Worm (Caenorhabditis elegans) whole organism, late embryonic: ENCODE results near the gene tag-10.

Experiments used
- C08G9.2 ChIP-seq: sonication (generic microtip); optimal IDR thresholded peaks from 2 replicates; lab custom pipeline; 2016; ENCODE audit warnings: mild to moderate bottlenecking, missing genetic modification characterization, moderate library complexity, missing compliant biosample characterization
- F13H6.1 ChIP-seq: sonication (generic microtip); optimal IDR thresholded peaks from 2 replicates; lab custom pipeline; 2016; ENCODE audit warnings: missing genetic modification characterization, missing compliant biosample characterization
- K09A11.1 ChIP-seq: sonication (generic microtip); optimal IDR thresholded peaks from 2 replicates; lab custom pipeline; 2017; ENCODE audit warnings: antibody characterized with exemption, mild to moderate bottlenecking, missing genetic modification characterization, missing compliant biosample characterization; ENCODE audit not compliant: insufficient read depth
- T23F11.4 ChIP-seq: fragments of 200-800 bp; sonication (Bioruptor generic); optimal IDR thresholded peaks from 2 replicates; lab custom pipeline; 2018; ENCODE audit warnings: mild to moderate bottlenecking, missing genetic modification characterization, missing compliant biosample characterization
- Y22D7AL.16 ChIP-seq: sonication (generic microtip); optimal IDR thresholded peaks from 2 replicates; lab custom pipeline; 2016; ENCODE audit warnings: missing genetic modification characterization, missing compliant biosample characterization
- ama-1 ChIP-seq: fragments of 150-350 bp; optimal IDR thresholded peaks from 2 replicates; lab custom pipeline; 2014
- ceh-14 ChIP-seq: sonication (generic microtip); optimal IDR thresholded peaks from 2 replicates; lab custom pipeline; 2016; ENCODE audit warnings: missing genotype, missing genetic modification characterization, missing compliant biosample characterization
- ceh-19 ChIP-seq: fragments of 200-800 bp; sonication (Bioruptor generic); optimal IDR thresholded peaks from 2 replicates; lab custom pipeline; 2018; ENCODE audit warnings: mild to moderate bottlenecking, missing genetic modification characterization, missing compliant biosample characterization
- ceh-24 ChIP-seq: sonication (generic microtip); optimal IDR thresholded peaks from 2 replicates; lab custom pipeline; 2016; ENCODE audit warnings: mild to moderate bottlenecking, missing genetic modification characterization, missing compliant biosample characterization
- ceh-34 ChIP-seq: sonication (generic microtip); optimal IDR thresholded peaks from 2 replicates; lab custom pipeline; 2016; ENCODE audit warnings: mild to moderate bottlenecking, missing genetic modification characterization, missing compliant biosample characterization
- ceh-45 ChIP-seq: fragments of 200-800 bp; sonication (Bioruptor generic); IDR thresholded peaks from 2 replicates; pipeline ENCODE4 v1.3.6; 2022; ENCODE audit warnings: missing genetic modification reagents, missing genetic modification characterization, missing compliant biosample characterization
- ceh-48 ChIP-seq: sonication (generic microtip); optimal IDR thresholded peaks from 2 replicates; lab custom pipeline; 2016; ENCODE audit warnings: missing genetic modification characterization, inconsistent platforms, missing compliant biosample characterization
- ceh-9 ChIP-seq: sonication (generic microtip); optimal IDR thresholded peaks from 2 replicates; lab custom pipeline; 2016; ENCODE audit warnings: mild to moderate bottlenecking, missing genetic modification characterization, inconsistent platforms, missing compliant biosample characterization
- dmd-4 ChIP-seq: sonication (generic microtip); optimal IDR thresholded peaks from 2 replicates; lab custom pipeline; 2016; ENCODE audit warnings: borderline replicate concordance, missing genetic modification characterization, missing compliant biosample characterization
- dve-1 ChIP-seq: sonication (generic microtip); optimal IDR thresholded peaks from 2 replicates; lab custom pipeline; 2017; ENCODE audit warnings: antibody characterized with exemption, mild to moderate bottlenecking, missing genetic modification characterization, missing compliant biosample characterization
- elt-2 ChIP-seq: sonication (generic microtip); optimal IDR thresholded peaks from 2 replicates; lab custom pipeline; 2016; ENCODE audit warnings: missing genetic modification reagents, missing genetic modification characterization, missing compliant biosample characterization
- eyg-1 ChIP-seq: sonication (generic microtip); optimal IDR thresholded peaks from 2 replicates; lab custom pipeline; 2016; ENCODE audit warnings: missing genotype, missing genetic modification characterization, missing compliant biosample characterization
- fkh-10 ChIP-seq: fragments of 150-350 bp; optimal IDR thresholded peaks from 2 replicates; lab custom pipeline; 2014; ENCODE audit warnings: missing biosample characterization, missing genetic modification reagents, missing genetic modification characterization
- hlh-13 ChIP-seq: fragments of 200-800 bp; sonication (Bioruptor generic); optimal IDR thresholded peaks from 2 replicates; lab custom pipeline; 2018; ENCODE audit warnings: mild to moderate bottlenecking, missing genetic modification characterization, missing compliant biosample characterization
- hlh-30 ChIP-seq: sonication (generic microtip); optimal IDR thresholded peaks from 2 replicates; lab custom pipeline; 2017; ENCODE audit warnings: antibody characterized with exemption, missing genetic modification characterization, missing compliant biosample characterization; ENCODE audit not compliant: insufficient read depth
- hlh-6 ChIP-seq: sonication (generic microtip); optimal IDR thresholded peaks from 2 replicates; lab custom pipeline; 2016; ENCODE audit warnings: missing genotype, missing genetic modification characterization, missing compliant biosample characterization
- lim-6 ChIP-seq: sonication (generic microtip); optimal IDR thresholded peaks from 2 replicates; lab custom pipeline; 2016; ENCODE audit warnings: missing genetic modification characterization, missing compliant biosample characterization
- nhr-11 ChIP-seq: fragments of 150-350 bp; optimal IDR thresholded peaks from 2 replicates; lab custom pipeline; 2014; ENCODE audit warnings: missing biosample characterization, missing genetic modification characterization
- nhr-232 ChIP-seq: sonication (generic microtip); optimal IDR thresholded peaks from 2 replicates; lab custom pipeline; 2016; ENCODE audit warnings: missing genetic modification characterization, missing compliant biosample characterization
- npax-4 ChIP-seq: sonication (generic microtip); optimal IDR thresholded peaks from 2 replicates; lab custom pipeline; 2016; ENCODE audit warnings: missing genetic modification characterization, missing compliant biosample characterization
- odd-2 ChIP-seq: sonication (generic microtip); optimal IDR thresholded peaks from 2 replicates; lab custom pipeline; 2017; ENCODE audit warnings: antibody characterized with exemption, mild to moderate bottlenecking, missing genetic modification characterization, missing compliant biosample characterization
- pag-3 ChIP-seq: sonication (generic microtip); optimal IDR thresholded peaks from 2 replicates; lab custom pipeline; 2016; ENCODE audit warnings: missing compliant biosample characterization, missing genetic modification characterization, borderline replicate concordance
- pat-9 ChIP-seq: fragments of 200-800 bp; sonication (Bioruptor generic); optimal IDR thresholded peaks from 2 replicates; lab custom pipeline; 2018; ENCODE audit warnings: mild to moderate bottlenecking, missing genetic modification characterization, moderate library complexity, missing compliant biosample characterization
- pax-1 ChIP-seq: fragments of 150-350 bp; optimal IDR thresholded peaks from 2 replicates; lab custom pipeline; 2014; ENCODE audit warnings: missing biosample characterization, missing genetic modification characterization
- pha-2 ChIP-seq: sonication (generic microtip); optimal IDR thresholded peaks from 2 replicates; lab custom pipeline; 2017; ENCODE audit warnings: mild to moderate bottlenecking, missing genetic modification characterization, missing compliant biosample characterization
- pha-4 ChIP-seq: fragments of 150-350 bp; optimal IDR thresholded peaks from 2 replicates; lab custom pipeline; 2018; ENCODE audit warnings: missing biosample characterization, missing genetic modification reagents, missing genetic modification characterization
- rnt-1 ChIP-seq: sonication (generic microtip); optimal IDR thresholded peaks from 2 replicates; lab custom pipeline; 2016; ENCODE audit warnings: missing genetic modification characterization, missing compliant biosample characterization
- sdc-2 ChIP-seq: sonication (generic microtip); optimal IDR thresholded peaks from 2 replicates; lab custom pipeline; 2016; ENCODE audit warnings: missing genotype, missing genetic modification characterization, missing compliant biosample characterization
- sox-2 ChIP-seq: fragments of 200-800 bp; sonication (Bioruptor generic); IDR thresholded peaks from 2 replicates; pipeline ENCODE4 v1.3.6; 2022; ENCODE audit warnings: missing genetic modification reagents, missing genetic modification characterization, missing compliant biosample characterization
- sox-4 ChIP-seq: sonication (generic microtip); optimal IDR thresholded peaks from 2 replicates; lab custom pipeline; 2017; ENCODE audit warnings: mild to moderate bottlenecking, missing genetic modification characterization, inconsistent platforms, missing compliant biosample characterization
- syd-9 ChIP-seq: sonication (generic microtip); optimal IDR thresholded peaks from 2 replicates; lab custom pipeline; 2016; ENCODE audit warnings: mild to moderate bottlenecking, missing genetic modification characterization, moderate library complexity, missing compliant biosample characterization
- tbx-2 ChIP-seq: sonication (generic microtip); optimal IDR thresholded peaks from 2 replicates; lab custom pipeline; 2016; ENCODE audit warnings: missing genetic modification characterization, missing compliant biosample characterization
- ttx-3 ChIP-seq: sonication (generic microtip); optimal IDR thresholded peaks from 2 replicates; lab custom pipeline; 2016; ENCODE audit warnings: missing genetic modification reagents, missing genetic modification characterization, missing compliant biosample characterization
- unc-42 ChIP-seq: sonication (generic microtip); optimal IDR thresholded peaks from 2 replicates; lab custom pipeline; 2016; ENCODE audit warnings: missing genotype, missing genetic modification characterization, missing compliant biosample characterization
- zip-5 ChIP-seq: sonication (generic microtip); optimal IDR thresholded peaks from 2 replicates; lab custom pipeline; 2016; ENCODE audit warnings: missing genetic modification characterization, missing compliant biosample characterization

The tag-10 gene

DNA sequence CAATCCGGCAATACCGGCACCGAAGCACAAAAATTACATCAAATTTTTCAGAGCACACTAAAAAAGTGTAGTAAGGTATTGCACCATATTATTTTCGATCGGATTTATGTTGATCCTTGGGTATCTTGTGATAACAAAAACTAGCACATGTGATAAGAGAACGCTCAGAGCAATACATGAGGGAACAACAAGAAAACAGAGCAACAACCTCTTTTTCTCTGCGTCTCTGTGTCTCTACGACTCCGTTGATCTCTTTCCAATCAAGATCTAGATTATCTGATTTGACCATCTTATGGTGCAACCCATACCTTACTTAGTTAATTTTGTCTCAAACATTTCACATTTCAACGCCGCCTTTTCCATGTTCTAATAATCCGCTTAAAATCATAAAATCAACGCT is at the start of gene tag-10:
tag-10 (plus strand) TSS at position 347 of the 400 bp plus-strand sequence.
- TF ChIP-seq pag-3 (tag; lab: Kevin White, UChicago) (no peak), unc-42 (tag; lab: Kevin White, UChicago) (no peak), ceh-34 (tag; lab: Kevin White, UChicago) (no peak), tbx-2 (tag; lab: Kevin White, UChicago) (no peak), npax-4 (tag; lab: Kevin White, UChicago) (no peak), Y22D7AL.16 (no peak), odd-2 (tag; lab: Kevin White, UChicago) (no peak), elt-2 (tag; lab: Kevin White, UChicago) (no peak), pha-4 (tag; lab: Kevin White, UChicago) (no peak)

DNA sequence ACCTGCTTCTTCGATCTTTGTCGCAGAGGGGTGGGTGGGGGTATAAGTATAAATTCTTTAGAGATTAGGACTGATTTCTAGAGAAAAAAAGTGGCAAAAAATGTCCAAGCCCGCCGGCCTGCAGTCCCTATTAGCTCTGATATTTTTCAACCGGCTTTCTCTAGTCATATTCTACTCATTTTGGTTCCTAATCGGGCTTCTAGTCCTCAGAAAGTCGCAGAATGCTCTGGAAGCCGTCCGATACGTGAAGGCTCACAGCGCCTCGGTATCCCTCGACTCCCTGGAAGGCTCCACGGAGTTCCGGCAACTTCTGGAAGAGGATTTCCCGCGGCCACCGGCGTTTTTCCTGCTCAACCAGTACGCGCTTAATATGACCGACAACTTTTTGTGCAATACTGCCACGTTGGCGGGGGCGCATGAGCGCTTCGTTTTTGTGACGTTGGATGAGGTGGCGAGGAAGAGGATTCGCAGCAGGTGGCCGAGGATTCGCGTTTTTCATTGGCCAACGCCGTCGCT is 46.7 kb upstream of the tag-10 start, which contains the start of gene Y48E1B.8:
Y48E1B.8 (plus strand) TSS at position 51 of the 516 bp plus-strand sequence.
- TF ChIP-seq odd-2 (tag; lab: Kevin White, UChicago) (no peak), syd-9 (tag; lab: Kevin White, UChicago) (no peak), C08G9.2 (tag; lab: Kevin White, UChicago) (peak; percentile 14), K09A11.1 (tag; lab: Kevin White, UChicago) (no peak), dmd-4 (tag; lab: Kevin White, UChicago) (no peak), ceh-9 (tag; lab: Kevin White, UChicago) (no peak)

DNA sequence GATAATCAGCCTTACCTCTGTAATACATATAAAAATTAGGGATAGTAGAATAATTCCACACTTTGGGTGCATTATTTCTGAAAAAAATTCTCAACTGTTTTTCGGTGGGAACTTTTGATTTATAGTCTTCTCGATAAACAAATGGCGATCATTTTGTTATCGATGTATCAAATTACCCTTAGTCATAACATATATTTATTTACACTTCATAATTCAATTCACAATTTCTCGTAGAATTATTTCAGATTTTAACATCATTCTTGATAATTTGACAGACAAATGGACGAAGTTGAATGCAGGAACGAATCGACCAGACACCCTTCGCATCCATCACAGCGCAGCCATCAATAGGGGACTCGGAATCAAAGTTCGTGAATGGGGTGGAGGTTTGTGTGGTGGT is 41.9 kb upstream of the tag-10 start, which contains the start of gene clec-145:
clec-145 (minus strand) TSS at position 101 of the 400 bp plus-strand sequence.
- TF ChIP-seq sox-2 (GFP tag; lab: Robert Waterston, UW) (no peak), F13H6.1 (no peak), ceh-48 (tag; lab: Kevin White, UChicago) (no peak), C08G9.2 (tag; lab: Kevin White, UChicago) (no peak), ceh-45 (GFP tag; lab: Robert Waterston, UW) (no peak), tbx-2 (tag; lab: Kevin White, UChicago) (no peak), pat-9 (tag; lab: Kevin White, UChicago) (no peak), hlh-13 (GFP tag; lab: Kevin White, UChicago) (no peak), ttx-3 (tag; lab: Kevin White, UChicago) (no peak), hlh-6 (tag; lab: Kevin White, UChicago) (no peak), pha-2 (tag; lab: Kevin White, UChicago) (no peak), sdc-2 (tag; lab: Kevin White, UChicago) (no peak), unc-42 (tag; lab: Kevin White, UChicago) (no peak), T23F11.4 (no peak), zip-5 (tag; lab: Kevin White, UChicago) (no peak), ceh-19 (no peak), eyg-1 (tag; lab: Kevin White, UChicago) (no peak), odd-2 (tag; lab: Kevin White, UChicago) (no peak), nhr-232 (no peak)

DNA sequence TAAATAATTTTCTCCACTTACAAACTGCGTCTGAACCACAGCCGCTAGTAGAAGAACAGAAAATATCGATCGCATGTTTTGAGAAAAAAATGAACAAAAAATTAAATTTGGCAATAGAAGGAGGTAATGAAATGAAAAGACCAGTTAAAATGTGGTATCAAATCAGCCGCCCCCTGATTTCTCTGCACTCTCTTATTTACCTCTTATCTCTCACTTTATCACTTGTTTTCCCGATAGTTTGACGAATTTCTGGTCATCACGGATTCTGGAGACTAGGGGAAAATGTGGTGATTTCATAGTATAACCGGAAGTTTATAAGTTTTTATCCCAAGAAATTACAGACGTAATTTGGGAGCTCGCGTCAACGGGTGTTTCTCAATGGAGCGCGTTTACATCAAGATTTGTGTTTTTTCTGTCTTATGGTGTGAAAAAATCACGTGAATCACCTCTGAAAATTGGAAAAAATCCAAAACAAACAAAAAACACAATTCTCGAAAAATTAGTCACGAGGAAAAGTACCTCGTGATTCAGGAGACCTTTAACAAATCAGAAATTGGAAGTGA is 38.6 kb upstream of the tag-10 start, which contains the start of gene clec-146:
clec-146 (minus strand) TSS at position 116 of the 563 bp plus-strand sequence.
- TF ChIP-seq Y22D7AL.16 (no peak), hlh-30 (tag; lab: Kevin White, UChicago) (peak; percentile 23)

DNA sequence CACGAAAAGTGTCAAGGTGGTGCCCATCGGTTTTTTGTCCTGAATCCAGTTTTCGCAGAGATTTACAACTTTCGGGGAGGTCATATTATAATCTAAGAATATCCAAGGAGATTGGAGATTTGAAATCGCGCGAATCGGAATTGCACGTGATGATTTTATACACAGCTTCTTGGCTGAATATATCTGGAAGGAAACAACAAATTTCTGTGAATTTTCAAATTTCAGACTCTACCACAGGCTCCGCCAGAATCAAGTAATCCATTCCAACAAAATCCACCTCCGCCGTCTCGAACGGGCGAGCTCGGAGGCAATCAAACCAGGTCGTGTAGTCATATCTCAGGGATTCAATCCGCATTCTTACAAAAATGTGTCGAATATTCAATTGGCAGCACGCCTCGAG is 37.1 kb upstream of the tag-10 start:
- TF ChIP-seq ceh-14 (tag; lab: Kevin White, UChicago) (no peak), ceh-24 (no peak), pag-3 (tag; lab: Kevin White, UChicago) (no peak), lim-6 (no peak), nhr-11 (tag; lab: Kevin White, UChicago) (no peak), K09A11.1 (tag; lab: Kevin White, UChicago) (no peak), ceh-48 (tag; lab: Kevin White, UChicago) (no peak), F13H6.1 (no peak), dve-1 (tag; lab: Kevin White, UChicago) (no peak), fkh-10 (GFP tag; lab: Kevin White, UChicago) (no peak), sox-4 (no peak), ama-1 (lab: Kevin White, UChicago) (no peak), pax-1 (tag; lab: Kevin White, UChicago) (no peak), ttx-3 (tag; lab: Kevin White, UChicago) (no peak), ceh-34 (tag; lab: Kevin White, UChicago) (no peak), T23F11.4 (no peak), rnt-1 (tag; lab: Kevin White, UChicago) (no peak), nhr-232 (no peak)
